Fruit fly (Drosophila melanogaster) whole organism, embryonic: Measurements from ENCODE around the gene rtv.

ENCODE experiments used
- Aef1 ChIP-seq: fragments of 200-800 bp; sonication (Bioruptor generic); IDR thresholded peaks from 3 replicates; pipeline ENCODE4 v1.3.6; 2022; ENCODE audit warnings: missing biosample characterization, missing genetic modification characterization
- B-H1 ChIP-seq: fragments of 200-800 bp; sonication (Bioruptor generic); IDR thresholded peaks from 3 replicates; pipeline ENCODE4 v1.3.6; 2022; ENCODE audit warnings: missing biosample characterization, missing genetic modification characterization
- B-H2 ChIP-seq: fragments of 200-800 bp; sonication (Bioruptor generic); optimal IDR thresholded peaks from 2 replicates; lab custom pipeline; 2018; ENCODE audit warnings: missing biosample characterization, mild to moderate bottlenecking, missing genetic modification characterization
- BtbVII ChIP-seq: fragments of 200-800 bp; sonication (Bioruptor generic); optimal IDR thresholded peaks from 3 replicates; lab custom pipeline; 2017; ENCODE audit warnings: missing biosample characterization, mild to moderate bottlenecking, missing genetic modification characterization
- Bteb2 ChIP-seq: fragments of 200-800 bp; sonication (Bioruptor generic); optimal IDR thresholded peaks from 2 replicates; lab custom pipeline; 2016; ENCODE audit warnings: missing biosample characterization, missing genetic modification characterization
- CG12299 ChIP-seq: fragments of 200-800 bp; sonication (Bioruptor generic); optimal IDR thresholded peaks from 2 replicates; lab custom pipeline; 2018; ENCODE audit warnings: missing biosample characterization, mild to moderate bottlenecking, missing genetic modification characterization
- CG12744 ChIP-seq: fragments of 200-800 bp; sonication (Bioruptor generic); optimal IDR thresholded peaks from 2 replicates; lab custom pipeline; 2016; ENCODE audit warnings: missing biosample characterization, missing genetic modification characterization
- CG13123 ChIP-seq: fragments of 200-800 bp; sonication (Bioruptor generic); optimal IDR thresholded peaks from 2 replicates; lab custom pipeline; 2016; ENCODE audit warnings: missing biosample characterization, missing genetic modification characterization
- CG15514 ChIP-seq: fragments of 200-800 bp; sonication (Bioruptor generic); optimal IDR thresholded peaks from 3 replicates; lab custom pipeline; 2017; ENCODE audit warnings: missing biosample characterization, missing genetic modification characterization, mild to moderate bottlenecking, moderate library complexity, missing genetic modification reagents
- CG15601 ChIP-seq: fragments of 200-800 bp; sonication (Bioruptor generic); optimal IDR thresholded peaks from 3 replicates; lab custom pipeline; 2019; ENCODE audit warnings: missing biosample characterization, mild to moderate bottlenecking, missing genetic modification characterization, moderate library complexity
- CG17186 ChIP-seq: fragments of 200-800 bp; sonication (Bioruptor generic); optimal IDR thresholded peaks from 3 replicates; lab custom pipeline; 2017; ENCODE audit warnings: missing biosample characterization, missing genetic modification reagents, missing genetic modification characterization
- CG18262 ChIP-seq: fragments of 200-800 bp; optimal IDR thresholded peaks from 3 replicates; lab custom pipeline; 2019; ENCODE audit warnings: missing biosample characterization, mild to moderate bottlenecking, missing genetic modification characterization, moderate library complexity
- CG18764 ChIP-seq: fragments of 200-800 bp; sonication (Bioruptor generic); optimal IDR thresholded peaks from 3 replicates; lab custom pipeline; 2016; ENCODE audit warnings: missing biosample characterization, missing genetic modification characterization
- CG3163 ChIP-seq: fragments of 200-800 bp; sonication (Bioruptor generic); optimal IDR thresholded peaks from 3 replicates; lab custom pipeline; 2016; ENCODE audit warnings: missing biosample characterization, missing genetic modification characterization
- CG34376 ChIP-seq: fragments of 200-800 bp; sonication (Bioruptor generic); optimal IDR thresholded peaks from 2 replicates; lab custom pipeline; 2018; ENCODE audit warnings: missing biosample characterization, mild to moderate bottlenecking, missing genetic modification characterization
- CG3726 ChIP-seq: fragments of 200-800 bp; sonication (Bioruptor generic); IDR thresholded peaks from 3 replicates; pipeline ENCODE4, ENCODE4 v1.3.6; 2022; ENCODE audit warnings: missing biosample characterization, missing genetic modification characterization
- CG6654 ChIP-seq: fragments of 200-800 bp; sonication (Bioruptor generic); optimal IDR thresholded peaks from 2 replicates; lab custom pipeline; 2017; ENCODE audit warnings: missing biosample characterization, mild to moderate bottlenecking, missing genetic modification characterization
- CG8089 ChIP-seq: fragments of 200-800 bp; sonication (Bioruptor generic); optimal IDR thresholded peaks from 3 replicates; lab custom pipeline; 2016; ENCODE audit warnings: missing biosample characterization, missing genetic modification characterization
- Chrac-16 ChIP-seq: fragments of 200-800 bp; sonication (Bioruptor generic); optimal IDR thresholded peaks from 3 replicates; lab custom pipeline; 2016; ENCODE audit warnings: missing biosample characterization, missing genetic modification characterization
- Dp ChIP-seq: fragments of 200-800 bp; sonication (Bioruptor generic); optimal IDR thresholded peaks from 2 replicates; lab custom pipeline; 2018; ENCODE audit warnings: missing biosample characterization, mild to moderate bottlenecking, missing genetic modification characterization, moderate library complexity
- Drgx ChIP-seq: fragments of 200-800 bp; sonication (Bioruptor generic); IDR thresholded peaks from 2 replicates; pipeline ENCODE4 v1.3.6; 2022; ENCODE audit warnings: missing biosample characterization, missing genetic modification characterization
- E2f2 ChIP-seq: fragments of 200-800 bp; sonication (Bioruptor generic); IDR thresholded peaks from 2 replicates; pipeline ENCODE4 v1.3.6; 2022; ENCODE audit warnings: missing biosample characterization, missing genetic modification characterization
- ERR ChIP-seq: fragments of 200-800 bp; sonication (Bioruptor generic); optimal IDR thresholded peaks from 2 replicates; lab custom pipeline; 2016; ENCODE audit warnings: missing biosample characterization, missing genetic modification characterization
- Elba2 ChIP-seq: fragments of 200-800 bp; sonication (Bioruptor generic); optimal IDR thresholded peaks from 3 replicates; lab custom pipeline; 2016; ENCODE audit warnings: missing biosample characterization, missing genetic modification characterization
- H15 ChIP-seq: fragments of 200-800 bp; sonication (Bioruptor generic); IDR thresholded peaks from 3 replicates; pipeline ENCODE4 v1.3.6; 2022; ENCODE audit warnings: missing biosample characterization, missing genetic modification characterization
- HmgD ChIP-seq: fragments of 200-800 bp; sonication (Bioruptor generic); optimal IDR thresholded peaks from 3 replicates; lab custom pipeline; 2016; ENCODE audit warnings: missing biosample characterization, missing genetic modification characterization
- Hmx ChIP-seq: fragments of 200-800 bp; sonication (Bioruptor generic); optimal IDR thresholded peaks from 2 replicates; lab custom pipeline; 2016; ENCODE audit warnings: missing biosample characterization, missing genetic modification characterization
- MBD-R2 ChIP-seq: fragments of 200-800 bp; sonication (Bioruptor generic); IDR thresholded peaks from 2 replicates; pipeline ENCODE4 v1.3.6; 2022; ENCODE audit warnings: missing biosample characterization, missing genetic modification characterization
- Mad ChIP-seq: fragments of 200-800 bp; sonication (Bioruptor generic); optimal IDR thresholded peaks from 2 replicates; lab custom pipeline; 2016; ENCODE audit warnings: missing biosample characterization, missing genetic modification characterization
- Max ChIP-seq: fragments of 200-800 bp; sonication (Bioruptor generic); optimal IDR thresholded peaks from 2 replicates; lab custom pipeline; 2016; ENCODE audit warnings: missing biosample characterization, mild to moderate bottlenecking, missing genetic modification characterization
- Med ChIP-seq: fragments of 200-800 bp; sonication (Bioruptor generic); peaks from one replicate; lab custom pipeline; 2016; ENCODE audit warnings: missing biosample characterization, missing genetic modification characterization, mild to moderate bottlenecking, inconsistent platforms, moderate library complexity
- Optix ChIP-seq: fragments of 200-800 bp; sonication (Bioruptor generic); IDR thresholded peaks from 3 replicates; pipeline ENCODE4 v1.3.6; 2022; ENCODE audit warnings: missing biosample characterization, missing genetic modification characterization
- Pdp1 ChIP-seq, 2 experiments: fragments of 200-800 bp; sonication (Bioruptor generic); optimal IDR thresholded peaks; 3 replicates each; lab custom pipeline; 2016; ENCODE audit warnings: missing biosample characterization in 2 of 2, missing genetic modification characterization in 2 of 2, mild to moderate bottlenecking in 1 of 2, moderate library complexity in 1 of 2
- Rfx ChIP-seq: fragments of 200-800 bp; sonication (Bioruptor generic); IDR thresholded peaks from 2 replicates; pipeline ENCODE4 v1.3.6; 2022; ENCODE audit warnings: missing biosample characterization, missing genetic modification characterization
- Rx ChIP-seq: fragments of 200-800 bp; sonication (Bioruptor generic); IDR thresholded peaks from 2 replicates; pipeline ENCODE4 v1.3.6; 2022; ENCODE audit warnings: missing biosample characterization, missing genetic modification characterization
- Ssrp ChIP-seq: fragments of 200-800 bp; sonication (Bioruptor generic); optimal IDR thresholded peaks from 2 replicates; lab custom pipeline; 2018; ENCODE audit warnings: missing biosample characterization, mild to moderate bottlenecking, missing genetic modification characterization, moderate library complexity
- Stat92E ChIP-seq, 3 experiments: fragments of >200 bp in 2 of 3; fragments of 200-800 bp in 1 of 3; sonication (Bioruptor generic) in 1 of 3; optimal IDR thresholded peaks; 2 replicates each; lab custom pipeline; 2017 to 2019; ENCODE audit warnings: missing biosample characterization in 3 of 3, missing genetic modification characterization in 3 of 3, mild to moderate bottlenecking in 1 of 3, moderate library complexity in 1 of 3
- ap ChIP-seq: fragments of 200-800 bp; sonication (Bioruptor generic); IDR thresholded peaks from 2 replicates; pipeline ENCODE4 v1.3.6; 2022; ENCODE audit warnings: missing biosample characterization, missing genetic modification characterization
- az2 ChIP-seq: fragments of 200-800 bp; sonication (Bioruptor generic); optimal IDR thresholded peaks from 3 replicates; lab custom pipeline; 2016; ENCODE audit warnings: missing biosample characterization, missing genetic modification characterization
- bowl ChIP-seq: fragments of 200-800 bp; sonication (Bioruptor generic); IDR thresholded peaks from 2 replicates; pipeline ENCODE4 v1.3.6; 2022; ENCODE audit warnings: missing biosample characterization, missing genetic modification characterization
- cad ChIP-seq: fragments of >200 bp; optimal IDR thresholded peaks from 2 replicates; lab custom pipeline; 2017; ENCODE audit warnings: missing biosample characterization, missing genetic modification characterization
- chn ChIP-seq: fragments of 200-800 bp; sonication (Bioruptor generic); optimal IDR thresholded peaks from 2 replicates; lab custom pipeline; 2016; ENCODE audit warnings: missing biosample characterization, missing genetic modification characterization
- da ChIP-seq: fragments of 200-800 bp; sonication (Bioruptor generic); optimal IDR thresholded peaks from 2 replicates; lab custom pipeline; 2016; ENCODE audit warnings: missing biosample characterization, missing genetic modification characterization
- dm ChIP-seq: fragments of 200-800 bp; sonication (Bioruptor generic); optimal IDR thresholded peaks from 3 replicates; lab custom pipeline; 2016; ENCODE audit warnings: missing biosample characterization, missing genetic modification characterization
- kni ChIP-seq: fragments of 200-800 bp; sonication (Bioruptor generic); optimal IDR thresholded peaks from 3 replicates; lab custom pipeline; 2017; ENCODE audit warnings: mild to moderate bottlenecking, missing biosample characterization, missing genetic modification reagents, missing genetic modification characterization
- lab ChIP-seq: fragments of 200-800 bp; sonication (Bioruptor generic); optimal IDR thresholded peaks from 3 replicates; lab custom pipeline; 2017; ENCODE audit warnings: missing biosample characterization, missing genetic modification characterization, mild to moderate bottlenecking, moderate library complexity, missing genetic modification reagents
- sens ChIP-seq: fragments of 200-800 bp; sonication (Bioruptor generic); peaks from one replicate; lab custom pipeline; 2016; ENCODE audit warnings: missing biosample characterization, missing genetic modification characterization
- sqz ChIP-seq: fragments of 200-800 bp; sonication (Bioruptor generic); optimal IDR thresholded peaks from 3 replicates; lab custom pipeline; 2018; ENCODE audit warnings: missing biosample characterization, mild to moderate bottlenecking, missing genetic modification characterization
- tll ChIP-seq, 2 experiments: fragments of 200-800 bp in 1 of 2; fragments of >200 bp in 1 of 2; sonication (Bioruptor generic) in 1 of 2; optimal IDR thresholded peaks; 2 replicates each; lab custom pipeline; 2017 to 2019; ENCODE audit warnings: missing biosample characterization in 2 of 2, missing genetic modification characterization in 2 of 2, mild to moderate bottlenecking in 1 of 2, moderate library complexity in 1 of 2
- yki ChIP-seq: fragments of >200 bp; optimal IDR thresholded peaks from 3 replicates; lab custom pipeline; 2018
- zf30C ChIP-seq: fragments of 200-800 bp; sonication (Bioruptor generic); optimal IDR thresholded peaks from 3 replicates; lab custom pipeline; 2018; ENCODE audit warnings: missing biosample characterization, mild to moderate bottlenecking, missing genetic modification characterization

rtv gene

DNA sequence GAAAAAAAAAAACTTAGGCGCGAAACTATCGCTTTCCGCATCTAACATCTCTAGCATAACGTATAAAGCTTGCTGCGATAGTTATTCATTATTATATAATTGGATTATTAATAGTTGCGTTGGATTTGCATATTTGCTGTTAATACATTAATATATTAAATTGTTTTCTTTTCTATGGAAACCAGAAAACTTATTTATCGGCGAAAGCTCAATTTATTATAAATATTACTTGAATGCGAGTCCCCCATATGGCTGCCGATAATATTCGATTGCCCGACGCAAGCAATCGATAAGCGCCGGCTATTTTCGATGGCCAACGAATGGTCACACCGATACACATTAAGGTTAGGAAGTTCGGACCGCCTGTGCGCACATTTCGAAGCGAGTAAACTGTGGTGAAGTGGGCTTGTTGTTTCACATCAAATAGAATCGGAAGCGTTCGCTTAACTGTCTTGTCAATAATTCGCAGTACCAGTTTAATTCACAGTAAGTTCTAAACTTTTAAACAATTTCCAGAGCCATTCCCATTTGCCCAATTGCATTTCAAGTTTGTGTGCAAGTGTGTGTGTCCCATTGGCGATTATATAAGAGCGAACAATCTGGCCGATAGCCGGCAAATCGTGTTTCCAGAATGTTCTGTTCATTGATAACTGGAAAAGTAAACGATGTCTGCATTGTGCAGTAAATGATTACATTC lies 45.5 kb downstream of the rtv start, which contains the start of gene Hsp60A (continued):
- TF ChIP-seq CG6654 (GFP tag; lab: Kevin White, UChicago) (no peak), ERR (no peak), lab (GFP tag; lab: Kevin White, UChicago) (peak; percentile 69), Bteb2 (no peak), Rfx (GFP tag; lab: Robert Waterston, UW) (peak; percentile 56), B-H1 (GFP tag; lab: Robert Waterston, UW) (peak; percentile 34; the same call in 1 of the 3 replicates), Ssrp (tag; lab: Kevin White, UChicago) (peak; percentile 48), Stat92E (GFP tag; optimal IDR thresholded peaks at IDR 0.05; lab: Kevin White, UChicago) (no peak), CG3163 (no peak), yki (lab: Kevin White, UChicago) (no peak), CG15514 (GFP tag; lab: Kevin White, UChicago) (peak; percentile 76), Optix (no peak), CG34376 (GFP tag; lab: Kevin White, UChicago) (peak; percentile 6), kni (no peak), Aef1 (0 out of 3 replicates have a peak, but pooled peaks have one; percentile 19), zf30C (GFP tag; lab: Kevin White, UChicago) (no peak), HmgD (GFP tag; lab: Kevin White, UChicago) (no peak), CG18764 (peak; percentile 28), CG8089 (GFP tag; lab: Kevin White, UChicago) (no peak), E2f2 (GFP tag; lab: Robert Waterston, UW) (peak; percentile 92), bowl (GFP tag; lab: Robert Waterston, UW) (no peak), Mad (peak; percentile 58), Chrac-16 (GFP tag; lab: Kevin White, UChicago) (peak; percentile 21), CG12299 (peak; percentile 46), chn (peak; percentile 37), Hmx (no peak), CG15601 (tag; lab: Kevin White, UChicago) (peak; percentile 59), sens (GFP tag; lab: Kevin White, UChicago) (peak; percentile 88), CG18262 (tag; lab: Kevin White, UChicago) (peak; percentile 3), Drgx (GFP tag; lab: Robert Waterston, UW) (peak; percentile 27; the same call in 1 of the 2 replicates), sqz (GFP tag; lab: Kevin White, UChicago) (peak; percentile 49), ap (no peak), B-H2 (peak; percentile 47), Max (peak; percentile 65), CG3726 (GFP tag; lab: Robert Waterston, UW) (no peak), BtbVII (GFP tag; lab: Kevin White, UChicago) (no peak), tll (GFP tag; optimal IDR thresholded peaks at IDR 0.05; lab: Kevin White, UChicago) (no peak), da (GFP tag; lab: Kevin White, UChicago) (no peak), az2 (GFP tag; lab: Kevin White, UChicago) (peak; percentile 54), Dp (GFP tag; lab: Kevin White, UChicago) (peak; percentile 85), cad (GFP tag; lab: Kevin White, UChicago) (no peak), CG12744 (GFP tag; lab: Kevin White, UChicago) (no peak), Rx (no peak), CG13123 (GFP tag; lab: Kevin White, UChicago) (peak; percentile 26), dm (GFP tag; lab: Kevin White, UChicago) (no peak), H15 (no peak), Med (GFP tag; lab: Kevin White, UChicago) (peak; percentile 69), Pdp1 (GFP tag; optimal IDR thresholded peaks at IDR 0.05; lab: Kevin White, UChicago) (peak in 1 of 2 experiments; percentile 96), MBD-R2 (GFP tag; lab: Robert Waterston, UW) (peak; percentile 41), Elba2 (GFP tag; lab: Kevin White, UChicago) (peak; percentile 13), CG17186 (peak; percentile 12)
